Worm (Caenorhabditis elegans) whole organism, young adult: ENCODE results near the gene F59E12.17.

Experiments
- B0019.2 ChIP-seq: fragments of 200-800 bp; sonication (Bioruptor generic); conservative IDR thresholded peaks from 2 replicates; pipeline ENCODE4 v1.3.6; 2022; ENCODE audit warnings: missing genetic modification reagents, missing genetic modification characterization, missing compliant biosample characterization
- B0261.1 ChIP-seq: sonication (generic microtip); optimal IDR thresholded peaks from 2 replicates; lab custom pipeline; 2016; ENCODE audit warnings: mild to moderate bottlenecking, missing genetic modification characterization, moderate library complexity, missing compliant biosample characterization
- C06A6.2 ChIP-seq: fragments of 200-800 bp; sonication (Bioruptor generic); conservative IDR thresholded peaks from 2 replicates; pipeline ENCODE4 v1.3.6; 2022; ENCODE audit warnings: missing genetic modification characterization, missing compliant biosample characterization
- C17E4.6 ChIP-seq: fragments of 200-800 bp; sonication (Bioruptor generic); IDR thresholded peaks from 2 replicates; pipeline ENCODE4 v1.3.6; 2022; ENCODE audit warnings: missing genetic modification reagents, missing genetic modification characterization, missing compliant biosample characterization
- F22D6.2 ChIP-seq: sonication (generic microtip); optimal IDR thresholded peaks from 2 replicates; lab custom pipeline; 2016; ENCODE audit warnings: mild to moderate bottlenecking, missing genetic modification characterization, missing compliant biosample characterization
- F33H1.4 ChIP-seq: fragments of 200-800 bp; sonication (Bioruptor generic); IDR thresholded peaks from 2 replicates; pipeline ENCODE4 v1.3.6; 2022; ENCODE audit warnings: missing genetic modification reagents, missing genetic modification characterization, missing compliant biosample characterization
- F37B4.10 ChIP-seq: fragments of 200-800 bp; sonication (Bioruptor generic); IDR thresholded peaks from 2 replicates; pipeline ENCODE4 v1.3.6; 2022; ENCODE audit warnings: missing genetic modification characterization, missing compliant biosample characterization
- K11D2.4 ChIP-seq: fragments of 200-800 bp; sonication (Bioruptor generic); IDR thresholded peaks from 2 replicates; pipeline ENCODE4 v1.3.6; 2022; ENCODE audit warnings: missing genetic modification reagents, missing genetic modification characterization, missing compliant biosample characterization
- aptf-3 ChIP-seq: fragments of 200-800 bp; sonication (Bioruptor generic); IDR thresholded peaks from 2 replicates; pipeline ENCODE4 v1.3.6; 2022; ENCODE audit warnings: missing genetic modification characterization, missing compliant biosample characterization
- athp-1 ChIP-seq: sonication (generic microtip); optimal IDR thresholded peaks from 2 replicates; lab custom pipeline; 2017; ENCODE audit warnings: mild to moderate bottlenecking, missing genetic modification characterization, missing compliant biosample characterization
- attf-6 ChIP-seq: fragments of 200-800 bp; sonication (Bioruptor generic); IDR thresholded peaks from 2 replicates; pipeline ENCODE4 v1.3.6; 2022; ENCODE audit warnings: missing genetic modification reagents, missing genetic modification characterization, missing compliant biosample characterization
- ccch-3 ChIP-seq: fragments of 200-800 bp; sonication (Bioruptor generic); optimal IDR thresholded peaks from 2 replicates; lab custom pipeline; 2018; ENCODE audit warnings: mild to moderate bottlenecking, missing genetic modification characterization, missing compliant biosample characterization
- cebp-2 ChIP-seq: fragments of 200-800 bp; sonication (Bioruptor generic); IDR thresholded peaks from 2 replicates; pipeline ENCODE4 v1.3.6; 2022; ENCODE audit warnings: missing genetic modification characterization, missing compliant biosample characterization
- ceh-58 ChIP-seq: fragments of 200-800 bp; sonication (Bioruptor generic); IDR thresholded peaks from 2 replicates; pipeline ENCODE4 v1.3.6; 2022; ENCODE audit warnings: missing genetic modification characterization, missing compliant biosample characterization
- ceh-91 ChIP-seq: fragments of 200-800 bp; sonication (Bioruptor generic); IDR thresholded peaks from 2 replicates; pipeline ENCODE4 v1.3.6; 2022; ENCODE audit warnings: missing genetic modification reagents, missing genetic modification characterization, missing compliant biosample characterization
- chd-7 ChIP-seq: sonication (generic microtip); optimal IDR thresholded peaks from 2 replicates; lab custom pipeline; 2016; ENCODE audit warnings: mild to moderate bottlenecking, missing genetic modification characterization, moderate library complexity, missing compliant biosample characterization
- die-1 ChIP-seq: sonication (generic microtip); optimal IDR thresholded peaks from 2 replicates; lab custom pipeline; 2016; ENCODE audit warnings: missing genotype, mild to moderate bottlenecking, missing genetic modification characterization, missing compliant biosample characterization
- dpff-1 ChIP-seq: sonication (generic microtip); optimal IDR thresholded peaks from 2 replicates; lab custom pipeline; 2017; ENCODE audit warnings: mild to moderate bottlenecking, missing genetic modification characterization, missing compliant biosample characterization
- dpl-1 ChIP-seq: fragments of 150-350 bp; optimal IDR thresholded peaks from 2 replicates; lab custom pipeline; 2014; ENCODE audit warnings: missing biosample characterization, missing genetic modification reagents, missing genetic modification characterization
- egrh-3 ChIP-seq: fragments of 200-800 bp; sonication (Bioruptor generic); IDR thresholded peaks from 2 replicates; pipeline ENCODE4 v1.3.6; 2022; ENCODE audit warnings: missing genetic modification reagents, missing genetic modification characterization, missing compliant biosample characterization
- ets-4 ChIP-seq: fragments of 200-800 bp; sonication (Bioruptor generic); optimal IDR thresholded peaks from 2 replicates; lab custom pipeline; 2018; ENCODE audit warnings: mild to moderate bottlenecking, missing genetic modification characterization, missing compliant biosample characterization
- gei-17 ChIP-seq: fragments of 200-800 bp; sonication (Bioruptor generic); optimal IDR thresholded peaks from 2 replicates; lab custom pipeline; 2018; ENCODE audit warnings: mild to moderate bottlenecking, missing genetic modification characterization, missing compliant biosample characterization
- hmg-1.2 ChIP-seq: fragments of 200-800 bp; sonication (Bioruptor generic); IDR thresholded peaks from 2 replicates; pipeline ENCODE4 v1.3.6; 2022; ENCODE audit warnings: missing genetic modification reagents, missing genetic modification characterization, missing compliant biosample characterization
- let-526 ChIP-seq: fragments of 200-800 bp; sonication (Bioruptor generic); IDR thresholded peaks from 2 replicates; pipeline ENCODE4 v1.3.6; 2022; ENCODE audit warnings: missing genetic modification reagents, missing genetic modification characterization, missing compliant biosample characterization
- let-607 ChIP-seq, 2 experiments: fragments of 200-800 bp in 1 of 2; sonication (Bioruptor generic) in 1 of 2; sonication (generic microtip) in 1 of 2; optimal IDR thresholded peaks; 2 replicates each; lab custom pipeline; 2016 to 2018; ENCODE audit warnings: mild to moderate bottlenecking in 2 of 2, missing compliant biosample characterization in 2 of 2, missing genetic modification characterization in 2 of 2, moderate library complexity in 2 of 2, missing genotype in 1 of 2
- lin-40 ChIP-seq: sonication (generic microtip); optimal IDR thresholded peaks from 2 replicates; lab custom pipeline; 2016; ENCODE audit warnings: missing genetic modification characterization, mild to moderate bottlenecking, missing compliant biosample characterization, missing genotype, missing genetic modification reagents
- lin-54 ChIP-seq: fragments of 200-800 bp; sonication (Bioruptor generic); optimal IDR thresholded peaks from 2 replicates; lab custom pipeline; 2018; ENCODE audit warnings: mild to moderate bottlenecking, missing genetic modification characterization, missing compliant biosample characterization
- lir-1 ChIP-seq: fragments of 200-800 bp; sonication (Bioruptor generic); conservative IDR thresholded peaks from 2 replicates; pipeline ENCODE4 v1.3.6; 2022; ENCODE audit warnings: missing genetic modification reagents, missing genetic modification characterization, missing compliant biosample characterization
- madf-6 ChIP-seq: fragments of 200-800 bp; sonication (Bioruptor generic); IDR thresholded peaks from 2 replicates; pipeline ENCODE4 v1.3.6; 2022; ENCODE audit warnings: missing genetic modification reagents, missing genetic modification characterization, missing compliant biosample characterization
- madf-8 ChIP-seq: fragments of 200-800 bp; sonication (Bioruptor generic); conservative IDR thresholded peaks from 2 replicates; pipeline ENCODE4 v1.3.6; 2022; ENCODE audit warnings: missing genetic modification reagents, missing genetic modification characterization, missing compliant biosample characterization
- mcd-1 ChIP-seq: fragments of 200-800 bp; sonication (Bioruptor generic); IDR thresholded peaks from 2 replicates; pipeline ENCODE4 v1.3.6; 2022; ENCODE audit warnings: missing genetic modification reagents, missing genetic modification characterization, missing compliant biosample characterization
- mxl-1 ChIP-seq: sonication (generic microtip); optimal IDR thresholded peaks from 2 replicates; lab custom pipeline; 2016; ENCODE audit warnings: missing genetic modification characterization, missing compliant biosample characterization
- nfya-1 ChIP-seq: sonication (generic microtip); optimal IDR thresholded peaks from 2 replicates; lab custom pipeline; 2017; ENCODE audit warnings: antibody characterized with exemption, missing compliant biosample characterization, missing genetic modification characterization, borderline replicate concordance; ENCODE audit not compliant: insufficient read depth
- nfyb-1 ChIP-seq: fragments of 200-800 bp; sonication (Bioruptor generic); IDR thresholded peaks from 2 replicates; pipeline ENCODE4 v1.3.6; 2022; ENCODE audit warnings: missing genetic modification reagents, missing genetic modification characterization, missing compliant biosample characterization
- nhr-80 ChIP-seq: sonication (generic microtip); optimal IDR thresholded peaks from 2 replicates; lab custom pipeline; 2016; ENCODE audit warnings: missing genetic modification characterization, missing compliant biosample characterization
- pha-4 ChIP-seq: fragments of 150-350 bp; sonication (generic microtip); optimal IDR thresholded peaks from 2 replicates; lab custom pipeline; 2014; ENCODE audit warnings: missing biosample characterization, missing genetic modification reagents, missing genetic modification characterization
- repo-1 ChIP-seq: sonication (generic microtip); optimal IDR thresholded peaks from 2 replicates; lab custom pipeline; 2017; ENCODE audit warnings: mild to moderate bottlenecking, missing genetic modification characterization, missing compliant biosample characterization
- sdz-38 ChIP-seq: sonication (generic microtip); optimal IDR thresholded peaks from 2 replicates; lab custom pipeline; 2016; ENCODE audit warnings: missing genotype, missing genetic modification characterization, missing compliant biosample characterization
- snpc-1.3 ChIP-seq: sonication (generic microtip); optimal IDR thresholded peaks from 2 replicates; lab custom pipeline; 2017; ENCODE audit warnings: missing genetic modification characterization, mild to moderate bottlenecking, missing compliant biosample characterization, antibody characterized with exemption, moderate library complexity, missing genotype, missing genetic modification reagents; ENCODE audit not compliant: insufficient read depth
- snpc-4 ChIP-seq, 5 experiments: fragments of 150-350 bp in 1 of 5; sonication (generic microtip) in 4 of 5; optimal IDR thresholded peaks; 2 replicates each; lab custom pipeline; 2014 to 2018; ENCODE audit warnings: missing genetic modification characterization in 5 of 5, missing biosample characterization in 3 of 5, antibody characterized with exemption in 2 of 5, mild to moderate bottlenecking in 2 of 5, missing compliant biosample characterization in 2 of 5, missing genotype in 2 of 5, moderate library complexity in 2 of 5, missing genetic modification reagents in 1 of 5
- somi-1 ChIP-seq: fragments of 200-800 bp; sonication (Bioruptor generic); optimal IDR thresholded peaks from 2 replicates; lab custom pipeline; 2018; ENCODE audit warnings: mild to moderate bottlenecking, missing genetic modification characterization, missing compliant biosample characterization
- tbx-9 ChIP-seq: sonication (generic microtip); optimal IDR thresholded peaks from 2 replicates; lab custom pipeline; 2016; ENCODE audit warnings: borderline replicate concordance, missing genetic modification characterization, inconsistent platforms, missing compliant biosample characterization
- tlf-1 ChIP-seq: fragments of 200-800 bp; sonication (Bioruptor generic); optimal IDR thresholded peaks from 2 replicates; lab custom pipeline; 2018; ENCODE audit warnings: mild to moderate bottlenecking, missing genetic modification characterization, missing compliant biosample characterization
- ztf-22 ChIP-seq: fragments of 200-800 bp; sonication (Bioruptor generic); optimal IDR thresholded peaks from 2 replicates; lab custom pipeline; 2018; ENCODE audit warnings: mild to moderate bottlenecking, missing genetic modification characterization, moderate library complexity, missing compliant biosample characterization
- ztf-25 ChIP-seq: fragments of 200-800 bp; sonication (Bioruptor generic); IDR thresholded peaks from 2 replicates; pipeline ENCODE4 v1.3.6; 2022; ENCODE audit warnings: missing genetic modification reagents, missing genetic modification characterization, missing compliant biosample characterization

F59E12.17 gene

DNA sequence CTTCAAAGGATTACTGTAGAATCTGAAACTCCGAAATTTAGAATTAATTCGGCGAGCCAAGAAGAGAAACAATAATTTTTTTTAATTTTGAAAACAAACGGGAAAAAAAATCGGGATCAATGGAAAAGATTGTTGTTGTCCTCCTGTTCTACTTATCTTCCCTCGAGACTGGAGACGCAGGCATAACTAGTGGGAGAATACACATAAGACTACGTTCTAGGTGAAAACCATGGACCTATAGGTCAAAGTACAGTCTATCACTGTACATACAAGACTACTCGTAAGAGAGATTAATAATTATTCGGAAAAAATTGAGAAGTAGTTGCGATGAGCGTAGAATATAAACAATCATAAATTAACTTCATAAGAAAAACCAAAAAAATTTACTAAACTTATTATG is 30.0 kb downstream of the F59E12.17 start, which contains the start of gene dhs-6 (continued):
- TF ChIP-seq snpc-4 (GFP tag; optimal IDR thresholded peaks at IDR 0.05; lab: Kevin White, UChicago) (no peak), snpc-4 (tag; optimal IDR thresholded peaks at IDR 0.05; lab: Kevin White, UChicago) (peak in 2 of 4 experiments; percentile 37 to 39), C06A6.2 (no peak), ztf-22 (no peak), aptf-3 (GFP tag; lab: Robert Waterston, UW) (no peak), F33H1.4 (GFP tag; lab: Robert Waterston, UW) (no peak), athp-1 (tag; lab: Kevin White, UChicago) (no peak), tlf-1 (GFP tag; lab: Kevin White, UChicago) (no peak), attf-6 (no peak)

- TF ChIP-seq chd-7 (tag; lab: Kevin White, UChicago) (no peak), ceh-91 (GFP tag; lab: Robert Waterston, UW) (no peak), dpl-1 (GFP tag; lab: Kevin White, UChicago) (no peak), F22D6.2 (tag; lab: Kevin White, UChicago) (no peak), ccch-3 (no peak), mcd-1 (GFP tag; lab: Robert Waterston, UW) (no peak), madf-6 (no peak), egrh-3 (GFP tag; lab: Robert Waterston, UW) (no peak), nfya-1 (tag; lab: Kevin White, UChicago) (no peak), lir-1 (GFP tag; lab: Robert Waterston, UW) (no peak), madf-8 (GFP tag; lab: Robert Waterston, UW) (no peak), B0261.1 (tag; lab: Kevin White, UChicago) (no peak), mxl-1 (tag; lab: Kevin White, UChicago) (no peak), cebp-2 (GFP tag; lab: Robert Waterston, UW) (no peak), ceh-58 (GFP tag; lab: Robert Waterston, UW) (no peak), F37B4.10 (GFP tag; lab: Robert Waterston, UW) (no peak), ztf-25 (GFP tag; lab: Robert Waterston, UW) (no peak), dpff-1 (tag; lab: Kevin White, UChicago) (no peak)
Observed at ce11 chrII:5607756-5608155, 41.5 kb downstream of the F59E12.17 start, which contains the start of gene C17G10.7. Gene C17G10.7, minus strand, starts transcription at chrII:5607856.

DNA sequence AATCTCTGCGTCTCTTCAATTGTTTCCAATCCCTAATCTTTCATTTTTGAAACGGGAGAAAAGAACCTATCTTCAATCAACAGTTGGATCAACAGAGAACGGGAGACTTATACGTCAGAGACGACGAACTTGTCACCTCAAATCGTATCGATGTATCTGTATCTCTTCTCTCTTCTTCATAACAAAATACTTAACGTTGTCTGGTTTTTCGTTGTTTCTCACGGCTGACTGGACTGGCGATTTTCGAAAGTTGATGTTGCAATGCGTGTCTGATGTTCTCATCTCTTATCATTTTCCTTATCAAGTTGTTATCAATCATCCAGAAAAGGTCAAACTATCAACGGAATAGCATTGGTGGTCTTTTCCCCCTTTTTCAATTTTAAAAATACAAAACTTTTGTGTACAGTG is 43.7 kb downstream of the F59E12.17 start:
- TF ChIP-seq tbx-9 (no peak), nhr-80 (tag; lab: Kevin White, UChicago) (peak; percentile 54), let-526 (GFP tag; lab: Robert Waterston, UW) (no peak), snpc-1.3 (tag; lab: Kevin White, UChicago) (no peak), die-1 (tag; lab: Kevin White, UChicago) (peak; percentile 49), C17E4.6 (GFP tag; lab: Robert Waterston, UW) (no peak), let-607 (tag; optimal IDR thresholded peaks at IDR 0.05; lab: Kevin White, UChicago) (no peak), snpc-4 (GFP tag; optimal IDR thresholded peaks at IDR 0.05; lab: Kevin White, UChicago) (no peak), snpc-4 (tag; optimal IDR thresholded peaks at IDR 0.05; lab: Kevin White, UChicago) (peak in 1 of 4 experiments; percentile 40), lin-54 (GFP tag; lab: Kevin White, UChicago) (no peak), ccch-3 (no peak), sdz-38 (tag; lab: Kevin White, UChicago) (no peak), gei-17 (GFP tag; lab: Kevin White, UChicago) (no peak), somi-1 (GFP tag; lab: Kevin White, UChicago) (peak; percentile 77), mxl-1 (tag; lab: Kevin White, UChicago) (no peak), K11D2.4 (GFP tag; lab: Robert Waterston, UW) (0 out of 2 replicates have a peak, but pooled peaks have one; percentile 25), lin-40 (tag; lab: Kevin White, UChicago) (peak; percentile 80), hmg-1.2 (GFP tag; lab: Robert Waterston, UW) (0 out of 2 replicates have a peak, but pooled peaks have one; percentile 14), B0019.2 (GFP tag; lab: Robert Waterston, UW) (no peak), pha-4 (no peak), repo-1 (tag; lab: Kevin White, UChicago) (no peak), mcd-1 (GFP tag; lab: Robert Waterston, UW) (0 out of 2 replicates have a peak, but pooled peaks have one; percentile 14), ets-4 (GFP tag; lab: Kevin White, UChicago) (no peak), nfyb-1 (no peak)
